Fruit fly (Drosophila melanogaster) whole organism, pupa: ENCODE data around the gene lush.

ENCODE experiments used
- CG10348 ChIP-seq: fragments of 200-800 bp; sonication (Bioruptor generic); IDR thresholded peaks from 2 replicates; pipeline ENCODE4 v1.3.6; 2022; ENCODE audit warnings: missing biosample characterization, missing genetic modification characterization
- CG12605 ChIP-seq: fragments of 200-800 bp; sonication (Bioruptor generic); IDR thresholded peaks from 2 replicates; pipeline ENCODE4 v1.3.6; 2022; ENCODE audit warnings: missing biosample characterization, missing genetic modification characterization
- CG13204 ChIP-seq: fragments of 200-800 bp; sonication (Bioruptor generic); optimal IDR thresholded peaks from 2 replicates; lab custom pipeline; 2018; ENCODE audit warnings: missing biosample characterization, mild to moderate bottlenecking, missing genetic modification characterization, moderate library complexity
- CG14655 ChIP-seq: fragments of 200-800 bp; sonication (Bioruptor generic); optimal IDR thresholded peaks from 3 replicates; lab custom pipeline; 2017; ENCODE audit warnings: mild to moderate bottlenecking, missing biosample characterization, missing genetic modification reagents, missing genetic modification characterization
- CG15710 ChIP-seq: fragments of 200-800 bp; sonication (Bioruptor generic); optimal IDR thresholded peaks from 2 replicates; lab custom pipeline; 2018; ENCODE audit warnings: missing biosample characterization, mild to moderate bottlenecking, missing genetic modification characterization, moderate library complexity
- CG17806 ChIP-seq: fragments of 200-800 bp; sonication (Bioruptor generic); optimal IDR thresholded peaks from 2 replicates; lab custom pipeline; 2018; ENCODE audit warnings: missing biosample characterization, mild to moderate bottlenecking, missing genetic modification characterization, moderate library complexity
- CG32121 ChIP-seq: fragments of 200-800 bp; sonication (Bioruptor generic); IDR thresholded peaks from 2 replicates; pipeline ENCODE4 v1.3.6; 2022; ENCODE audit warnings: missing biosample characterization, missing genetic modification characterization
- CG34367 ChIP-seq: fragments of 200-800 bp; sonication (Bioruptor generic); optimal IDR thresholded peaks from 2 replicates; lab custom pipeline; 2018; ENCODE audit warnings: missing biosample characterization, mild to moderate bottlenecking, missing genetic modification characterization
- CG4496 ChIP-seq: fragments of 200-800 bp; sonication (Bioruptor generic); IDR thresholded peaks from 3 replicates; pipeline ENCODE4 v1.3.6; 2022; ENCODE audit warnings: missing biosample characterization, missing genetic modification characterization
- CG8159 ChIP-seq: fragments of 200-800 bp; sonication (Bioruptor generic); optimal IDR thresholded peaks from 3 replicates; lab custom pipeline; 2018; ENCODE audit warnings: missing biosample characterization, mild to moderate bottlenecking, missing genetic modification characterization, moderate library complexity
- CG8301 ChIP-seq: fragments of 200-800 bp; sonication (Bioruptor generic); optimal IDR thresholded peaks from 2 replicates; lab custom pipeline; 2018; ENCODE audit warnings: missing biosample characterization, mild to moderate bottlenecking, missing genetic modification characterization
- CG9948 ChIP-seq: fragments of 200-800 bp; sonication (Bioruptor generic); optimal IDR thresholded peaks from 2 replicates; lab custom pipeline; 2018; ENCODE audit warnings: missing biosample characterization, mild to moderate bottlenecking, missing genetic modification characterization, moderate library complexity
- D1 ChIP-seq: fragments of 200-800 bp; sonication (Bioruptor generic); optimal IDR thresholded peaks from 2 replicates; lab custom pipeline; 2018; ENCODE audit warnings: missing biosample characterization, mild to moderate bottlenecking, missing genetic modification characterization, moderate library complexity
- EcR ChIP-seq: fragments of 200-800 bp; sonication (Bioruptor generic); optimal IDR thresholded peaks from 3 replicates; lab custom pipeline; 2019; ENCODE audit warnings: missing biosample characterization, missing genetic modification characterization, mild to moderate bottlenecking, moderate library complexity, missing genetic modification reagents
- Ets98B ChIP-seq: fragments of 200-800 bp; sonication (Bioruptor generic); IDR thresholded peaks from 2 replicates; pipeline ENCODE4 v1.3.6; 2022; ENCODE audit warnings: missing biosample characterization, missing genetic modification characterization
- Pif1A ChIP-seq: fragments of 200-800 bp; sonication (Bioruptor generic); optimal IDR thresholded peaks from 3 replicates; lab custom pipeline; 2016; ENCODE audit warnings: missing biosample characterization, missing genetic modification characterization
- Pif1B ChIP-seq: fragments of 200-800 bp; sonication (Bioruptor generic); optimal IDR thresholded peaks from 3 replicates; lab custom pipeline; 2016; ENCODE audit warnings: missing biosample characterization, missing genetic modification characterization
- Snoo ChIP-seq: fragments of 200-800 bp; sonication (Bioruptor generic); optimal IDR thresholded peaks from 3 replicates; lab custom pipeline; 2017; ENCODE audit warnings: missing biosample characterization, mild to moderate bottlenecking, missing genetic modification characterization, inconsistent platforms
- fd96Ca ChIP-seq: fragments of 200-800 bp; sonication (Bioruptor generic); IDR thresholded peaks from 3 replicates; pipeline ENCODE4 v1.3.6; 2022; ENCODE audit warnings: missing biosample characterization, missing genetic modification characterization
- gl ChIP-seq: fragments of 200-800 bp; sonication (Bioruptor generic); optimal IDR thresholded peaks from 2 replicates; lab custom pipeline; 2018; ENCODE audit warnings: missing biosample characterization, mild to moderate bottlenecking, missing genetic modification characterization
- rn ChIP-seq: fragments of 200-800 bp; sonication (Bioruptor generic); IDR thresholded peaks from 2 replicates; pipeline ENCODE4 v1.3.6; 2022; ENCODE audit warnings: missing biosample characterization, missing genetic modification characterization

The lush gene

dm6 chr3L:19561745-19562144 is 44.1 kb downstream of the lush start:
- TF ChIP-seq CG8301 (tag; lab: Kevin White, UChicago): peak; percentile 79
- no peak for TF ChIP-seq CG13204 (GFP tag; lab: Kevin White, UChicago)
- peak; percentile 75 for TF ChIP-seq D1 (tag; lab: Kevin White, UChicago)
- TF ChIP-seq CG4496 (GFP tag; lab: Robert Waterston, UW): peak; percentile 78; the same call in 2 of the 3 replicates
- peak; percentile 74 for TF ChIP-seq CG8159 (tag; lab: Kevin White, UChicago)
- peak; percentile 67 for TF ChIP-seq Pif1A (GFP tag; lab: Kevin White, UChicago)
- no peak for TF ChIP-seq gl (tag; lab: Kevin White, UChicago)
- TF ChIP-seq CG32121 (GFP tag; lab: Robert Waterston, UW): peak; percentile 84
- TF ChIP-seq CG14655 (GFP tag; lab: Kevin White, UChicago): peak; percentile 71
- TF ChIP-seq CG34367 (tag; lab: Kevin White, UChicago): peak; percentile 60
- peak; percentile 68 for TF ChIP-seq CG12605 (GFP tag; lab: Robert Waterston, UW)
- TF ChIP-seq EcR: no peak
- peak; percentile 48 for TF ChIP-seq Pif1B (GFP tag; lab: Kevin White, UChicago)
- TF ChIP-seq CG17806 (tag; lab: Kevin White, UChicago): peak; percentile 78
- peak; percentile 66 for TF ChIP-seq CG15710 (tag; lab: Kevin White, UChicago)
- peak; percentile 19; the same call in 1 of the 2 replicates for TF ChIP-seq CG10348
- TF ChIP-seq Snoo (tag; lab: Kevin White, UChicago): peak; percentile 79
- TF ChIP-seq Ets98B (GFP tag; lab: Robert Waterston, UW): peak; percentile 73; the same call in 1 of the 2 replicates
- TF ChIP-seq CG9948 (tag; lab: Kevin White, UChicago): peak; percentile 83
- no peak for TF ChIP-seq fd96Ca
- no peak for TF ChIP-seq rn (GFP tag; lab: Robert Waterston, UW)

dm6 chr3L:19560695-19561246 is 45.1 kb downstream of the lush start:
- TF ChIP-seq Snoo (tag; lab: Kevin White, UChicago) (peak; percentile 99), CG8159 (tag; lab: Kevin White, UChicago) (peak; percentile 99), CG14655 (GFP tag; lab: Kevin White, UChicago) (peak; percentile 98), CG17806 (tag; lab: Kevin White, UChicago) (peak; percentile 99), fd96Ca (peak; percentile 98), EcR (peak; percentile 74), CG9948 (tag; lab: Kevin White, UChicago) (peak; percentile 99), CG10348 (peak; percentile 93), CG32121 (GFP tag; lab: Robert Waterston, UW) (peak; percentile 99), CG34367 (tag; lab: Kevin White, UChicago) (peak; percentile 98), Pif1A (GFP tag; lab: Kevin White, UChicago) (peak; percentile 99), Pif1B (GFP tag; lab: Kevin White, UChicago) (peak; percentile 97), D1 (tag; lab: Kevin White, UChicago) (peak; percentile 96), CG4496 (GFP tag; lab: Robert Waterston, UW) (peak; percentile 99), rn (GFP tag; lab: Robert Waterston, UW) (peak; percentile 95), CG8301 (tag; lab: Kevin White, UChicago) (peak; percentile 98), Ets98B (GFP tag; lab: Robert Waterston, UW) (peak; percentile 99), gl (tag; lab: Kevin White, UChicago) (peak; percentile 97), CG15710 (tag; lab: Kevin White, UChicago) (peak; percentile 99), CG13204 (GFP tag; lab: Kevin White, UChicago) (peak; percentile 98), CG12605 (GFP tag; lab: Robert Waterston, UW) (peak; percentile 98)

- TF ChIP-seq EcR (peak; percentile 67), CG17806 (tag; lab: Kevin White, UChicago) (no peak)
Observed at dm6 chr3L:19560005-19560694, 45.7 kb downstream of the lush start.

- TF ChIP-seq CG4496 (GFP tag; lab: Robert Waterston, UW): no peak
- TF ChIP-seq Ets98B (GFP tag; lab: Robert Waterston, UW): no peak
- no peak for TF ChIP-seq CG17806 (tag; lab: Kevin White, UChicago)
- TF ChIP-seq Snoo (tag; lab: Kevin White, UChicago): no peak
- no peak for TF ChIP-seq Pif1A (GFP tag; lab: Kevin White, UChicago)
- TF ChIP-seq CG15710 (tag; lab: Kevin White, UChicago): no peak
- no peak for TF ChIP-seq CG8301 (tag; lab: Kevin White, UChicago)
Observed at dm6 chr3L:19559171-19559570, 46.7 kb downstream of the lush start.

dm6 chr3L:19558674-19559073 is 47.2 kb downstream of the lush start:
- TF ChIP-seq D1 (tag; lab: Kevin White, UChicago): no peak
- no peak for TF ChIP-seq CG9948 (tag; lab: Kevin White, UChicago)
- TF ChIP-seq Pif1B (GFP tag; lab: Kevin White, UChicago): no peak
- TF ChIP-seq gl (tag; lab: Kevin White, UChicago): no peak
- TF ChIP-seq Pif1A (GFP tag; lab: Kevin White, UChicago): no peak
- TF ChIP-seq CG15710 (tag; lab: Kevin White, UChicago): no peak
- TF ChIP-seq CG12605 (GFP tag; lab: Robert Waterston, UW): no peak
- TF ChIP-seq, all 21 proteins: peak for 0
